Worm (Caenorhabditis elegans): Measurements from ENCODE around the gene F19B2.7.

The F19B2.7 gene

DNA sequence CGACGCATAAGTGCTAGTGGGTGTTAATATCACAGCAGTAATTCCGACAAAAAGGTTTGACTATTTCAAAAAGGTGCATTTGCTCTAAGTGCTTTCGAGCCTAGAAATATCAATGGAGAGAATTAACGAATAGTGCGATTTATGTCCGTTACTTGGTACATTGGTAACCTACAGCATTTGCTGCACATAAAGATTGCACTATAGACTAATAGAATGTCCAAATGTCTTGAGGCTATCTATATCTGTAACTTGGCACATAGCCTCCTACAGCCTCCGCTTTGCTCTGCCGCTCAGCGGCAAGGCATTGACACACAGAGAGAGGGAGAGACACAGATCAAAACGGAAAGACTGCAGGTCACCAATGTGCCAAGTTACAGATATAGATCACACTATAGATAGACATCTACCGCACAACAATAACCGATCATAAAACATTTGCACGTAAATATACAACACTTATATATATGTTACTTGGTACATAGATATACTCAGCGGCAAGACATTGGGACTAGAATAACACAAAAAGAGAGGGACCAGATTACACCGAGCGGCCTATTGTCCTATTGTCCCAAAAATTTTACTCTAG, 44.0 kb downstream of the F19B2.7 start, which contains the start of the genes srh-217 and Y113G7B.28:
TSS of gene srh-217 (minus strand) at position 101 of the 586 bp plus-strand sequence.
TSS of gene Y113G7B.28 (plus strand) at position 536 of the 586 bp plus-strand sequence.
- TF ChIP-seq ztf-23 (GFP tag; IDR thresholded peaks at IDR 0.05) (no peak), T22C8.4 (GFP tag; IDR thresholded peaks at IDR 0.05) (no peak), flt-1 (GFP tag; IDR thresholded peaks at IDR 0.05) (no peak)

DNA sequence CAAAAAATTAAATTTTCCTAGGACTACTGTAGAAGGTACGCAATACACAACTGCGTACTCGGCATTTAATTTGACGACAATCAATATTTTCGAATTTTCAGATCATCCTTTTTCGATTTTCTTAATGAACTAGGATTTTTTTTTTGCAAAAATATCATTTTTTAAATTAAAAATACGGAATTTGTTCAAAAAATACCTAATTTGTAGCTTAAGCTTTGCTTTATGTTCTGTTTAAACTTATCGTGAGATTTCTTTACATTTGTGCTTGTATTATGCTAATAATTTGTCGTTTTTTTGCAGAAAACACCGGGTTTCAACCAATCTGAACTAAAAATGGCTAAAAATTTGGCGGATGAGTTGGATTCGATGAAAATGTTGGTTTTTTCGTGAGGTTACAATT, 45.1 kb downstream of the F19B2.7 start, which contains the start of gene ftr-1:
TSS of gene ftr-1 (plus strand) at position 301 of the 400 bp plus-strand sequence.
- no peak for TF ChIP-seq cog-1 (tag; optimal IDR thresholded peaks at IDR 0.05)
- no peak for TF ChIP-seq flt-1 (GFP tag; IDR thresholded peaks at IDR 0.05)
- no peak for TF ChIP-seq ref-1 (GFP tag; conservative IDR thresholded peaks at IDR 0.05)
- TF ChIP-seq ztf-29 (GFP tag; IDR thresholded peaks at IDR 0.05), result no peak

DNA sequence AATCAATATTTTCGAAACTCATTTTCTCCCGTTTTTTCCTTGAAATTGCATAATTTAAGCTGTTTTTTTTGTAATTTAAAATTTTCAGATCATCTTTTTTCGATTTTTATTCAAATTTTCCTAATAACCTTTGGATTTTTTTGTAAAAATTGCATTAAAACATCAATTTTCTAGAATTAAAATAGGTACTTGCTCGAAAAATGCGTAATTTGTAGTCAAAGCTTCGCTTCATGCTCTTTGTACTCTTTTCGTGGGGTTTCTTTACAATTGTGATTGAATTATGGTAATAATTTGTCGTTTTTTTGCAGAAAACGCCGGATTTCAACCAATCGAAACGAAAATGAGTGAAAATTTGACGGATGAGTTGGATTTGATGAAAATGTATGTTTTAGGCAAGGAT, 47.4 kb downstream of the F19B2.7 start, which contains the start of gene fog-2:
TSS of gene fog-2 (plus strand) at position 301 of the 400 bp plus-strand sequence.
- TF ChIP-seq klf-2 (GFP tag; conservative IDR thresholded peaks at IDR 0.05) (no peak), tab-1 (GFP tag; IDR thresholded peaks at IDR 0.05) (no peak), ztf-23 (GFP tag; IDR thresholded peaks at IDR 0.05) (no peak), med-1 (GFP tag; optimal IDR thresholded peaks at IDR 0.05; ENCODE audit: insufficient read depth) (no peak), ref-1 (GFP tag; conservative IDR thresholded peaks at IDR 0.05) (no peak), cog-1 (tag; optimal IDR thresholded peaks at IDR 0.05) (no peak), ztf-29 (GFP tag; IDR thresholded peaks at IDR 0.05) (no peak), T22C8.4 (GFP tag; IDR thresholded peaks at IDR 0.05) (no peak)

DNA sequence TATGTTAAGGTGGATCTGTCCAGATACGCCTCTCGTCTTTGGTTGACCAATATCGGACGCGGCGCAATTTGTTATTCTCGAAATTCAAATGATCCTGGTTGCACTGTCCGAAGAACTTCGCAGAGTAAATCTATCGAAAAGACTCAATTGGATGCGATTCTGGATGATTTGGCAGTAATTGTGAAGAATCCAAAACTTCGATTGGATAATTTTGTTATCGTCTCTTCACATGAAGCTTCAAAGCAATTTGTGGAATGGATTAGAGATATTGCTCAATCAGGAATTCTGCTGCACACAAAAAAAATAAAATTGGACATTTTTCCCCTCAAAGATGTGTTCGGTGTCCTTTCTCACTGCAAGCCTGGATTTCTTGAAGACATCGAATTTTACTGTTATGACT, 48.1 kb downstream of the F19B2.7 start:
- TF ChIP-seq med-1 (GFP tag; optimal IDR thresholded peaks at IDR 0.05; ENCODE audit: insufficient read depth) (no peak), klf-2 (GFP tag; conservative IDR thresholded peaks at IDR 0.05) (no peak), flt-1 (GFP tag; IDR thresholded peaks at IDR 0.05) (no peak), ztf-23 (GFP tag; IDR thresholded peaks at IDR 0.05) (no peak), cog-1 (tag; optimal IDR thresholded peaks at IDR 0.05) (no peak), T22C8.4 (GFP tag; IDR thresholded peaks at IDR 0.05) (no peak)

DNA sequence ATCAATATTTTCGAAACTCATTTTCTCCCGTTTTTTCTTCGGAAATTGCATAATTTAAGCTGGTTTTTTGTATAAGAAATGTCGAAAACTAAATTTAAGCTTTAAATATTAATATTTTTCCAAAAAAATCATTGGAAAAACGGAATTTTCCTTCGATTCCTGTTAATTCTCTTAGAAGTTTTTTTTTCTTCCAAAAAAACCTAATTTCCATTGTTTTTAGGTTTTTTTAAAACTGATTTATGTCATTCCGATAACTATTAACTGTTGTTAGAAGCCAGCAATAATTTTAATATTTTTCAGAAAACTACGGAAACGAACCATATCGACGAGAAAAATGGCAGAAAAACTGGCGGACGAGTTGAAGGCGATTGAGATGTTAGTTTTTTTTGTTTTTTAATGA, 49.8 kb downstream of the F19B2.7 start, which contains the start of gene fbxa-114:
TSS of gene fbxa-114 (plus strand) at position 301 of the 400 bp plus-strand sequence.
- no peak for TF ChIP-seq flt-1 (GFP tag; IDR thresholded peaks at IDR 0.05)
- no peak for TF ChIP-seq ref-1 (GFP tag; conservative IDR thresholded peaks at IDR 0.05)
- TF ChIP-seq T22C8.4 (GFP tag; IDR thresholded peaks at IDR 0.05), result no peak
- no peak for TF ChIP-seq med-1 (GFP tag; optimal IDR thresholded peaks at IDR 0.05; ENCODE audit: insufficient read depth)
- no peak for TF ChIP-seq ztf-23 (GFP tag; IDR thresholded peaks at IDR 0.05)
- no peak for TF ChIP-seq tab-1 (GFP tag; IDR thresholded peaks at IDR 0.05)
- TF ChIP-seq cog-1 (tag; optimal IDR thresholded peaks at IDR 0.05), result no peak
- no peak for TF ChIP-seq ztf-29 (GFP tag; IDR thresholded peaks at IDR 0.05)
- no peak for TF ChIP-seq klf-2 (GFP tag; conservative IDR thresholded peaks at IDR 0.05)

DNA sequence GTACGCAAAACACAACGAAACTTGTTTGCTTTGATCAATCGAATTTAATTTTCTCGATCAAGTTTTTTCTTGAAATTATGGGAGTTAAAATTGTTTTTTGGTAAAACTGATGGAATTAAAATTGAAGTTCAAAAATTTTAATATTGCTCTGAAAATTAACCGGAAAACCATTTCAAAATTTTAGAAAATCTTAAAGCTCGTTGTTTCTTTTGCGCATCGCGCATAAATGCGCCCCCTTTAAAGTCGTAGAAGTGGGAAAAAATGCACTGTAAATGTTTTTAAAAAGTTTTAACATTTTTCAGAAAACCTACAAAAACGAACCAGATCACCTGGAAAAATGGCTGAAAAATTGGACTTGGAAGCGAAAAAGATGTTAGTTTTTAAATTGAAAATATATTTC, 51.6 kb downstream of the F19B2.7 start, which contains the start of gene fbxa-113:
TSS of gene fbxa-113 (plus strand) at position 301 of the 400 bp plus-strand sequence.
- TF ChIP-seq ztf-23 (GFP tag; IDR thresholded peaks at IDR 0.05), result no peak
- no peak for TF ChIP-seq ztf-29 (GFP tag; IDR thresholded peaks at IDR 0.05)
- no peak for TF ChIP-seq tab-1 (GFP tag; IDR thresholded peaks at IDR 0.05)
- no peak for TF ChIP-seq flt-1 (GFP tag; IDR thresholded peaks at IDR 0.05)
- no peak for TF ChIP-seq cog-1 (tag; optimal IDR thresholded peaks at IDR 0.05)
- no peak for TF ChIP-seq med-1 (GFP tag; optimal IDR thresholded peaks at IDR 0.05; ENCODE audit: insufficient read depth)
- TF ChIP-seq ref-1 (GFP tag; conservative IDR thresholded peaks at IDR 0.05), result no peak
- no peak for TF ChIP-seq klf-2 (GFP tag; conservative IDR thresholded peaks at IDR 0.05)
- TF ChIP-seq T22C8.4 (GFP tag; IDR thresholded peaks at IDR 0.05), result no peak
